Worm (Caenorhabditis elegans): ENCODE data around the gene C27D6.1.

The C27D6.1 gene

ce11 chrII:5211970-5212369, 39.4 kb downstream of the C27D6.1 start, which contains the start of gene C34F11.2:
C34F11.2 (plus strand) TSS chrII:5212270.
- TF ChIP-seq ets-7 (tag; optimal IDR thresholded peaks at IDR 0.05) (no peak), tra-4 (tag; optimal IDR thresholded peaks at IDR 0.05) (no peak), scrt-1 (GFP tag; IDR thresholded peaks at IDR 0.05) (no peak), flt-1 (GFP tag; IDR thresholded peaks at IDR 0.05) (no peak), aly-1 (tag; optimal IDR thresholded peaks at IDR 0.05) (no peak), hmbx-1 (tag; optimal IDR thresholded peaks at IDR 0.05) (no peak), hmg-4 (GFP tag; optimal IDR thresholded peaks at IDR 0.05) (no peak), hnd-1 (tag; optimal IDR thresholded peaks at IDR 0.05) (no peak), ceh-13 (GFP tag; optimal IDR thresholded peaks at IDR 0.05) (no peak)

ce11 chrII:5212675-5213074, 40.1 kb downstream of the C27D6.1 start, which contains the start of gene C34F11.1:
C34F11.1 (plus strand) TSS chrII:5212975.
- TF ChIP-seq tbx-37 (GFP tag; conservative IDR thresholded peaks at IDR 0.05) (no peak), hnd-1 (tag; optimal IDR thresholded peaks at IDR 0.05) (no peak), pes-1 (GFP tag; IDR thresholded peaks at IDR 0.05) (no peak), tbx-11 (GFP tag; IDR thresholded peaks at IDR 0.05) (no peak), ceh-13 (GFP tag; optimal IDR thresholded peaks at IDR 0.05) (no peak), hmg-4 (GFP tag; optimal IDR thresholded peaks at IDR 0.05) (no peak)

- TF ChIP-seq tbx-37 (GFP tag; conservative IDR thresholded peaks at IDR 0.05) (no peak), ets-7 (tag; optimal IDR thresholded peaks at IDR 0.05) (no peak), aly-1 (tag; optimal IDR thresholded peaks at IDR 0.05) (no peak), flt-1 (GFP tag; IDR thresholded peaks at IDR 0.05) (no peak), ceh-36 (tag; optimal IDR thresholded peaks at IDR 0.05) (no peak), pes-1 (GFP tag; IDR thresholded peaks at IDR 0.05) (no peak), F13C5.2 (tag; optimal IDR thresholded peaks at IDR 0.05) (no peak), ama-1 (optimal IDR thresholded peaks at IDR 0.05) (no peak), tbx-11 (GFP tag; IDR thresholded peaks at IDR 0.05) (no peak), hmbx-1 (tag; optimal IDR thresholded peaks at IDR 0.05) (no peak), hmg-4 (GFP tag; optimal IDR thresholded peaks at IDR 0.05) (no peak), hnd-1 (tag; optimal IDR thresholded peaks at IDR 0.05) (no peak), ceh-13 (GFP tag; optimal IDR thresholded peaks at IDR 0.05) (no peak), B0310.2 (tag; optimal IDR thresholded peaks at IDR 0.05) (no peak), sea-1 (GFP tag; conservative IDR thresholded peaks at IDR 0.05) (no peak), tra-4 (tag; optimal IDR thresholded peaks at IDR 0.05) (no peak), scrt-1 (GFP tag; IDR thresholded peaks at IDR 0.05) (no peak)
Measured at ce11 chrII:5218349-5218748, 45.8 kb downstream of the C27D6.1 start.

ce11 chrII:5220648-5221047, 48.1 kb downstream of the C27D6.1 start:
- no peak for TF ChIP-seq flt-1 (GFP tag; IDR thresholded peaks at IDR 0.05)
- no peak for TF ChIP-seq tbx-11 (GFP tag; IDR thresholded peaks at IDR 0.05)
- TF ChIP-seq pes-1 (GFP tag; IDR thresholded peaks at IDR 0.05): no peak
- TF ChIP-seq tbx-37 (GFP tag; conservative IDR thresholded peaks at IDR 0.05): no peak
- no peak for TF ChIP-seq F13C5.2 (tag; optimal IDR thresholded peaks at IDR 0.05)
- TF ChIP-seq ama-1 (optimal IDR thresholded peaks at IDR 0.05): no peak
- no peak for TF ChIP-seq aly-1 (tag; optimal IDR thresholded peaks at IDR 0.05)
- no peak for TF ChIP-seq scrt-1 (GFP tag; IDR thresholded peaks at IDR 0.05)

ce11 chrII:5222830-5223229, 50.3 kb downstream of the C27D6.1 start:
- TF ChIP-seq tra-4 (tag; optimal IDR thresholded peaks at IDR 0.05) (no peak), flt-1 (GFP tag; IDR thresholded peaks at IDR 0.05) (no peak), ceh-36 (tag; optimal IDR thresholded peaks at IDR 0.05) (no peak), ceh-13 (GFP tag; optimal IDR thresholded peaks at IDR 0.05) (no peak), hnd-1 (tag; optimal IDR thresholded peaks at IDR 0.05) (no peak), ama-1 (optimal IDR thresholded peaks at IDR 0.05) (no peak), sea-1 (GFP tag; conservative IDR thresholded peaks at IDR 0.05) (no peak), tbx-37 (GFP tag; conservative IDR thresholded peaks at IDR 0.05) (no peak), pes-1 (GFP tag; IDR thresholded peaks at IDR 0.05) (no peak), tbx-11 (GFP tag; IDR thresholded peaks at IDR 0.05) (no peak), aly-1 (tag; optimal IDR thresholded peaks at IDR 0.05) (no peak), F13C5.2 (tag; optimal IDR thresholded peaks at IDR 0.05) (no peak), hmbx-1 (tag; optimal IDR thresholded peaks at IDR 0.05) (no peak)

- TF ChIP-seq ets-7 (tag; optimal IDR thresholded peaks at IDR 0.05): no peak
- TF ChIP-seq tbx-37 (GFP tag; conservative IDR thresholded peaks at IDR 0.05): no peak
- no peak for TF ChIP-seq sea-1 (GFP tag; conservative IDR thresholded peaks at IDR 0.05)
- no peak for TF ChIP-seq hmbx-1 (tag; optimal IDR thresholded peaks at IDR 0.05)
- TF ChIP-seq F13C5.2 (tag; optimal IDR thresholded peaks at IDR 0.05): no peak
- TF ChIP-seq ama-1 (optimal IDR thresholded peaks at IDR 0.05): no peak
Measured at ce11 chrII:5225284-5225683, 52.7 kb downstream of the C27D6.1 start, which contains the start of gene dsh-1. dsh-1 (minus strand) TSS chrII:5225384.

ce11 chrII:5226309-5226708, 53.8 kb downstream of the C27D6.1 start:
- TF ChIP-seq ceh-36 (tag; optimal IDR thresholded peaks at IDR 0.05) (no peak), flt-1 (GFP tag; IDR thresholded peaks at IDR 0.05) (no peak), F13C5.2 (tag; optimal IDR thresholded peaks at IDR 0.05) (peak; percentile 4), hmg-4 (GFP tag; optimal IDR thresholded peaks at IDR 0.05) (peak; percentile 69), tbx-11 (GFP tag; IDR thresholded peaks at IDR 0.05) (no peak)
